Worm (Caenorhabditis elegans) whole organism, early embryonic: ENCODE measurements around the gene lgc-12.

Source experiments
- ama-1 ChIP-seq: fragments of 150-350 bp; optimal IDR thresholded peaks from 2 replicates; lab custom pipeline; 2014
- flt-1 ChIP-seq: fragments of 200-800 bp; sonication (Bioruptor generic); IDR thresholded peaks from 2 replicates; pipeline ENCODE4 v1.3.6; 2022; ENCODE audit warnings: missing genetic modification characterization, missing compliant biosample characterization

- TF ChIP-seq ama-1 (lab: Kevin White, UChicago), result no peak
- TF ChIP-seq flt-1, result no peak
Observed at ce11 chrIII:7530830-7531229, 31.1 kb upstream of the lgc-12 start.
